Worm (Caenorhabditis elegans): Measurements from ENCODE around the gene mdf-1.

The mdf-1 gene

ce11 chrV:9524099-9524498 lies 19.9 kb downstream of the mdf-1 start, which contains the start of gene C50F4.9:
TSS of gene C50F4.9 (minus strand) at chrV:9524199.
- TF ChIP-seq W03F9.2 (tag; optimal IDR thresholded peaks at IDR 0.05): no peak
- no peak for TF ChIP-seq dao-5 (tag; optimal IDR thresholded peaks at IDR 0.05)
- no peak for TF ChIP-seq him-1 (tag; optimal IDR thresholded peaks at IDR 0.05)

- TF ChIP-seq W03F9.2 (tag; optimal IDR thresholded peaks at IDR 0.05): no peak
- TF ChIP-seq him-1 (tag; optimal IDR thresholded peaks at IDR 0.05): no peak
These were observed 22.3 kb downstream of the mdf-1 start for ce11 chrV:9521697-9522096.

ce11 chrV:9518832-9519231 lies 25.2 kb downstream of the mdf-1 start, which contains the start of gene C50F4.8:
TSS of gene C50F4.8 (minus strand) at chrV:9518859.
- TF ChIP-seq dao-5 (tag; optimal IDR thresholded peaks at IDR 0.05): no peak
- no peak for TF ChIP-seq W03F9.2 (tag; optimal IDR thresholded peaks at IDR 0.05)
- no peak for TF ChIP-seq him-1 (tag; optimal IDR thresholded peaks at IDR 0.05)

- TF ChIP-seq W03F9.2 (tag; optimal IDR thresholded peaks at IDR 0.05) (no peak), dao-5 (tag; optimal IDR thresholded peaks at IDR 0.05) (no peak), him-1 (tag; optimal IDR thresholded peaks at IDR 0.05) (no peak)
These were observed 27.7 kb downstream of the mdf-1 start for ce11 chrV:9516280-9516679.

- TF ChIP-seq dao-5 (tag; optimal IDR thresholded peaks at IDR 0.05) (no peak), W03F9.2 (tag; optimal IDR thresholded peaks at IDR 0.05) (peak; percentile 34)
These were observed 30.4 kb downstream of the mdf-1 start, which contains the start of gene eif-2Bdelta for ce11 chrV:9513590-9513989. TSS of gene eif-2Bdelta (plus strand) at chrV:9513824.

ce11 chrV:9509597-9509996 lies 34.4 kb downstream of the mdf-1 start:
- no peak for TF ChIP-seq W03F9.2 (tag; optimal IDR thresholded peaks at IDR 0.05)
- no peak for TF ChIP-seq dao-5 (tag; optimal IDR thresholded peaks at IDR 0.05)
- TF ChIP-seq him-1 (tag; optimal IDR thresholded peaks at IDR 0.05): no peak

ce11 chrV:9507742-9508141 lies 36.3 kb downstream of the mdf-1 start, which contains the start of gene acs-14:
TSS of gene acs-14 (plus strand) at chrV:9508132.
- TF ChIP-seq W03F9.2 (tag; optimal IDR thresholded peaks at IDR 0.05) (no peak), dao-5 (tag; optimal IDR thresholded peaks at IDR 0.05) (no peak)

ce11 chrV:9506931-9507330 lies 37.1 kb downstream of the mdf-1 start:
- TF ChIP-seq him-1 (tag; optimal IDR thresholded peaks at IDR 0.05) (no peak), W03F9.2 (tag; optimal IDR thresholded peaks at IDR 0.05) (no peak), dao-5 (tag; optimal IDR thresholded peaks at IDR 0.05) (no peak)

- TF ChIP-seq him-1 (tag; optimal IDR thresholded peaks at IDR 0.05) (no peak), W03F9.2 (tag; optimal IDR thresholded peaks at IDR 0.05) (no peak), dao-5 (tag; optimal IDR thresholded peaks at IDR 0.05) (no peak)
These were observed 39.5 kb downstream of the mdf-1 start, which contains the start of gene haao-1 for ce11 chrV:9504474-9504960. TSS of gene haao-1 (plus strand) at chrV:9504910.

ce11 chrV:9503152-9503817 lies 40.7 kb downstream of the mdf-1 start:
- TF ChIP-seq W03F9.2 (tag; optimal IDR thresholded peaks at IDR 0.05) (peak; percentile 14), him-1 (tag; optimal IDR thresholded peaks at IDR 0.05) (peak; percentile 47), dao-5 (tag; optimal IDR thresholded peaks at IDR 0.05) (peak; percentile 55)

ce11 chrV:9500826-9501451 lies 43.1 kb downstream of the mdf-1 start, which contains the start of gene swt-5:
TSS of gene swt-5 (plus strand) at chrV:9501401.
- no peak for TF ChIP-seq dao-5 (tag; optimal IDR thresholded peaks at IDR 0.05)
- TF ChIP-seq him-1 (tag; optimal IDR thresholded peaks at IDR 0.05): no peak

ce11 chrV:9499295-9499694 lies 44.7 kb downstream of the mdf-1 start:
- TF ChIP-seq W03F9.2 (tag; optimal IDR thresholded peaks at IDR 0.05) (no peak), him-1 (tag; optimal IDR thresholded peaks at IDR 0.05) (no peak), dao-5 (tag; optimal IDR thresholded peaks at IDR 0.05) (no peak)

ce11 chrV:9496742-9497141 lies 47.3 kb downstream of the mdf-1 start, which contains the start of gene gsnl-1:
TSS of gene gsnl-1 (plus strand) at chrV:9497042.
- no peak for TF ChIP-seq dao-5 (tag; optimal IDR thresholded peaks at IDR 0.05)

ce11 chrV:9492460-9492859 lies 51.6 kb downstream of the mdf-1 start:
- TF ChIP-seq him-1 (tag; optimal IDR thresholded peaks at IDR 0.05) (no peak), dao-5 (tag; optimal IDR thresholded peaks at IDR 0.05) (no peak), W03F9.2 (tag; optimal IDR thresholded peaks at IDR 0.05) (no peak)
